Fruit fly (Drosophila melanogaster): Measurements from ENCODE around the gene mRpS21.

Gene mRpS21

dm6 chr3R:13400902-13401721 is 19.5 kb upstream of the mRpS21 start (continued):
- TF ChIP-seq CG12155 (GFP tag; optimal IDR thresholded peaks at IDR 0.05) (peak; percentile 85), CG10431 (GFP tag; optimal IDR thresholded peaks at IDR 0.05) (peak; percentile 76), sc (optimal IDR thresholded peaks at IDR 0.05) (no peak), sc (GFP tag; optimal IDR thresholded peaks at IDR 0.05) (peak; percentile 90), odd (GFP tag; optimal IDR thresholded peaks at IDR 0.05) (peak; percentile 86), CG4360 (GFP tag; IDR thresholded peaks at IDR 0.05) (0 out of 2 replicates have a peak, but pooled peaks have one; percentile 42), CG2202 (tag; optimal IDR thresholded peaks at IDR 0.05) (peak; percentile 89), bigmax (GFP tag; optimal IDR thresholded peaks at IDR 0.05) (no peak), Myb (GFP tag; optimal IDR thresholded peaks at IDR 0.05) (peak; percentile 76), BtbVII (GFP tag; optimal IDR thresholded peaks at IDR 0.05) (peak; percentile 75), CG4617 (GFP tag; optimal IDR thresholded peaks at IDR 0.05; ENCODE audit: borderline replicate concordance) (peak; percentile 75), GATAe (GFP tag; conservative IDR thresholded peaks at IDR 0.05) (no peak; the same call in 1 of the 2 replicates), tll (GFP tag; optimal IDR thresholded peaks at IDR 0.05) (no peak), CG11695 (GFP tag; IDR thresholded peaks at IDR 0.05) (peak; percentile 91), Dek (tag; optimal IDR thresholded peaks at IDR 0.05) (peak; percentile 88), CG14710 (tag; optimal IDR thresholded peaks at IDR 0.05) (peak; percentile 92), MESR4 (GFP tag; optimal IDR thresholded peaks at IDR 0.05) (peak; percentile 6), nau (GFP tag; optimal IDR thresholded peaks at IDR 0.05) (peak; percentile 76), CG8290 (GFP tag; optimal IDR thresholded peaks at IDR 0.05) (peak; percentile 88), CG8290 (tag; optimal IDR thresholded peaks at IDR 0.05) (peak; percentile 58 to 77), cwo (GFP tag; optimal IDR thresholded peaks at IDR 0.05) (peak; percentile 72), Dad (GFP tag; optimal IDR thresholded peaks at IDR 0.05) (peak; percentile 84), peb (GFP tag; IDR thresholded peaks at IDR 0.05) (peak; percentile 68; the same call in 1 of the 2 replicates), tin (GFP tag; optimal IDR thresholded peaks at IDR 0.05) (peak; percentile 80), CG32772 (GFP tag; IDR thresholded peaks at IDR 0.05) (peak; percentile 83), CG9932 (GFP tag; IDR thresholded peaks at IDR 0.05) (peak; percentile 85), CG4424 (GFP tag; optimal IDR thresholded peaks at IDR 0.05) (peak; percentile 86), CG32767 (GFP tag; IDR thresholded peaks at IDR 0.05) (peak; percentile 86), zen2 (GFP tag; IDR thresholded peaks at IDR 0.05; ENCODE audit: partially characterized antibody) (no peak), CG7786 (GFP tag; optimal IDR thresholded peaks at IDR 0.05) (peak; percentile 91), Stat92E (GFP tag; optimal IDR thresholded peaks at IDR 0.05) (peak in 1 of 3 experiments; percentile 45), CG14965 (GFP tag; optimal IDR thresholded peaks at IDR 0.05; ENCODE audit: borderline replicate concordance) (peak; percentile 5), Dll (GFP tag; IDR thresholded peaks at IDR 0.05; ENCODE audit: partially characterized antibody) (no peak), E2f1 (GFP tag; IDR thresholded peaks at IDR 0.05) (peak; percentile 88), gt (GFP tag; IDR thresholded peaks at IDR 0.05) (0 out of 2 replicates have a peak, but pooled peaks have one; percentile 31), ERR (GFP tag; optimal IDR thresholded peaks at IDR 0.05) (peak; percentile 52), CTCF (GFP tag; optimal IDR thresholded peaks at IDR 0.05) (peak; percentile 43), esg (GFP tag; conservative IDR thresholded peaks at IDR 0.05) (peak; percentile 86), Nf-YC (tag; optimal IDR thresholded peaks at IDR 0.05) (peak; percentile 74), tup (GFP tag; optimal IDR thresholded peaks at IDR 0.05) (peak; percentile 54), en (GFP tag; optimal IDR thresholded peaks at IDR 0.05) (peak; percentile 86), D (optimal IDR thresholded peaks at IDR 0.05) (no peak), D (GFP tag; optimal IDR thresholded peaks at IDR 0.05) (peak; percentile 80), CG6254 (GFP tag; optimal IDR thresholded peaks at IDR 0.05) (peak; percentile 82), CG1647 (GFP tag; optimal IDR thresholded peaks at IDR 0.05) (peak; percentile 72), CG10543 (GFP tag; optimal IDR thresholded peaks at IDR 0.05) (peak; percentile 53), crol (GFP tag; IDR thresholded peaks at IDR 0.05) (no peak), HLH54F (GFP tag; optimal IDR thresholded peaks at IDR 0.05) (peak; percentile 86), CG33213 (GFP tag; optimal IDR thresholded peaks at IDR 0.05) (peak; percentile 65)
